In the genomic region with DNA sequence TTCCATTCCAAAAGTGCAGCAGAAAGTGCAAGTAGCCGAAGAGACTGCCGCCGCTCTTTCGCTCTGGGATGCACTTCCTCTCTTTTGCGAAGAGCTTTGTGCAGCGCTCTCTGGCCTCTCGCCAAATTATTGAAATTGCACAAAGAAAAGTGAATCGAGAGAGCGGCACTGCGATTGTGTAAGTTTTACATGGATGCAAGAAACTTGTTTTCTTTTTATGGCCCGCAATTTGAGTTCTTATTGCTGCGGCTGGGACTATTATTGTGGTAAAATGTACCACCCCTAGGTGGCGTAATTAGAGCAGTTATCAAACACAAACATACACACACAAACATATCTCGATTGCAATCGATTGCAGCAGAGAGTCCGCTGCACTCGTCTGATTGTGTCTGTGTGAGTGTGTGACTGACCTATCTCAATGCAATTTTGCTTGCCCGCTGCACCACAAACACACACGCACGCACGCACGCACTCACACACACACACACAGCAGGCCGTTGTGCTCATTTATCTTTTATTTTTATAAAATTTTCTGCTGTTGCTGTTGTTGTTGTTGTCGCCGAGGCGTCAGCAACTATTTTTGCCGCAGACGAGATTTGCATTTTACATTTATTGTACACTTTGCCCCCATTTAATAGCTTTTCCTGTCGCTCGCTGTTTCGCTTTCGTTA, we compare ENCODE assay signal across 5 fruit fly cellular contexts.
TF ChIP-seq lines count a peak whose summit lies in the region.

No protein-coding gene starts in this region.

- peak; percentile 28 for TF ChIP-seq CTCF in whole organism, embryonic (GFP tag; optimal IDR thresholded peaks at IDR 0.05; lab: Kevin White, UChicago)

TF ChIP-seq in whole organism, adult, 20 proteins besides CTCF, POLR2A, EP300 and RAD21:
- no peak for TF ChIP-seq toe (GFP tag; optimal IDR thresholded peaks at IDR 0.05; lab: Kevin White, UChicago)
- TF ChIP-seq CG33017 (tag; optimal IDR thresholded peaks at IDR 0.05; lab: Kevin White, UChicago) = no peak
- TF ChIP-seq kay (GFP tag; lab: Kevin White, UChicago; ENCODE audit: borderline replicate concordance) = peak; percentile 20
- peak; percentile 15 for TF ChIP-seq tj (GFP tag; optimal IDR thresholded peaks at IDR 0.05; lab: Kevin White, UChicago)

TF ChIP-seq in whole organism, embryonic, 481 proteins besides CTCF, POLR2A, EP300 and RAD21:
- TF ChIP-seq sens (GFP tag; lab: Kevin White, UChicago) (peak; percentile 10), nom (GFP tag; optimal IDR thresholded peaks at IDR 0.05; lab: Kevin White, UChicago) (peak; percentile 43), ham (GFP tag; IDR thresholded peaks at IDR 0.05; lab: Robert Waterston, UW) (no peak), CG4360 (GFP tag; IDR thresholded peaks at IDR 0.05; lab: Robert Waterston, UW) (peak; percentile 42; the same call in 1 of the 2 replicates), Jarid2 (GFP tag; optimal IDR thresholded peaks at IDR 0.05; lab: Kevin White, UChicago) (no peak), Trl (optimal IDR thresholded peaks at IDR 0.05; lab: Kevin White, UChicago) (peak in 1 of 2 experiments; percentile 28), Trl (GFP tag; optimal IDR thresholded peaks at IDR 0.05; lab: Kevin White, UChicago) (no peak), hkb (optimal IDR thresholded peaks at IDR 0.05; lab: Kevin White, UChicago) (no peak), hkb (GFP tag; IDR thresholded peaks at IDR 0.05; lab: Robert Waterston, UW) (no peak), cg (GFP tag; optimal IDR thresholded peaks at IDR 0.05; lab: Kevin White, UChicago) (peak; percentile 64), bsh (GFP tag; optimal IDR thresholded peaks at IDR 0.05; lab: Kevin White, UChicago) (peak in 1 of 2 experiments; percentile 24), vnd (GFP tag; IDR thresholded peaks at IDR 0.05; lab: Robert Waterston, UW; ENCODE audit: partially characterized antibody) (0 out of 3 replicates have a peak, but pooled peaks have one; percentile 11), Drgx (GFP tag; IDR thresholded peaks at IDR 0.05; lab: Robert Waterston, UW) (peak; percentile 38), z (GFP tag; IDR thresholded peaks at IDR 0.05; lab: Robert Waterston, UW) (0 out of 3 replicates have a peak, but pooled peaks have one; percentile 36), crc (GFP tag; optimal IDR thresholded peaks at IDR 0.05; lab: Kevin White, UChicago) (no peak), CG15479 (GFP tag; optimal IDR thresholded peaks at IDR 0.05; lab: Kevin White, UChicago) (peak; percentile 76)
TF ChIP-seq in whole organism, embryonic: peak in this region for 10.

TF ChIP-seq in whole organism, prepupa, 60 proteins besides CTCF, POLR2A, EP300 and RAD21 (continues in another document):
- TF ChIP-seq Sox102F (GFP tag; optimal IDR thresholded peaks at IDR 0.05; lab: Kevin White, UChicago) = no peak
- TF ChIP-seq Gug (GFP tag; IDR thresholded peaks at IDR 0.05; lab: Robert Waterston, UW) = no peak
- peak; percentile 39 for TF ChIP-seq CG15336 (GFP tag; IDR thresholded peaks at IDR 0.05; lab: Robert Waterston, UW)
- TF ChIP-seq CG3919 (GFP tag; optimal IDR thresholded peaks at IDR 0.05; lab: Kevin White, UChicago) = no peak
- no peak for TF ChIP-seq Hr4 (GFP tag; optimal IDR thresholded peaks at IDR 0.05; lab: Kevin White, UChicago)
- TF ChIP-seq acj6 (GFP tag; optimal IDR thresholded peaks at IDR 0.05; lab: Kevin White, UChicago) = no peak
- no peak for TF ChIP-seq CG34406 (GFP tag; optimal IDR thresholded peaks at IDR 0.05; lab: Kevin White, UChicago)
- TF ChIP-seq Hr39 (GFP tag; optimal IDR thresholded peaks at IDR 0.05; lab: Kevin White, UChicago) = no peak
- TF ChIP-seq cyc (GFP tag; optimal IDR thresholded peaks at IDR 0.05; lab: Kevin White, UChicago) = no peak
- TF ChIP-seq OdsH (GFP tag; optimal IDR thresholded peaks at IDR 0.05; lab: Kevin White, UChicago) = no peak
- peak; percentile 73 for TF ChIP-seq Lpt (GFP tag; optimal IDR thresholded peaks at IDR 0.05; lab: Kevin White, UChicago)
- peak; percentile 7 for TF ChIP-seq CG16779 (tag; optimal IDR thresholded peaks at IDR 0.05; lab: Kevin White, UChicago)
- TF ChIP-seq esn (GFP tag; optimal IDR thresholded peaks at IDR 0.05; lab: Kevin White, UChicago) = no peak
- TF ChIP-seq svp (GFP tag; lab: Kevin White, UChicago) = peak; percentile 57
- TF ChIP-seq CG31627 (GFP tag; optimal IDR thresholded peaks at IDR 0.05; lab: Kevin White, UChicago) = no peak
- peak; percentile 26 for TF ChIP-seq vri (GFP tag; optimal IDR thresholded peaks at IDR 0.05; lab: Kevin White, UChicago)
- no peak for TF ChIP-seq topi (GFP tag; optimal IDR thresholded peaks at IDR 0.05; lab: Kevin White, UChicago)
- peak; percentile 67 to 84 for TF ChIP-seq ss (GFP tag; optimal IDR thresholded peaks at IDR 0.05; lab: Kevin White, UChicago)
- no peak for TF ChIP-seq fkh (GFP tag; optimal IDR thresholded peaks at IDR 0.05; lab: Kevin White, UChicago)
- no peak for TF ChIP-seq CG9139 (GFP tag; optimal IDR thresholded peaks at IDR 0.05; lab: Kevin White, UChicago)
- TF ChIP-seq dac (GFP tag; optimal IDR thresholded peaks at IDR 0.05; lab: Kevin White, UChicago) = no peak
- TF ChIP-seq Eip78C (GFP tag; lab: Kevin White, UChicago) = peak; percentile 77
- TF ChIP-seq CG10669 (GFP tag; optimal IDR thresholded peaks at IDR 0.05; lab: Kevin White, UChicago) = no peak

TF ChIP-seq in whole organism, pupa, 21 proteins besides CTCF, POLR2A, EP300 and RAD21:
- TF ChIP-seq CG4496 (GFP tag; IDR thresholded peaks at IDR 0.05; lab: Robert Waterston, UW) = peak; percentile 44; the same call in 2 of the 3 replicates
- peak; percentile 12 for TF ChIP-seq CG17806 (tag; optimal IDR thresholded peaks at IDR 0.05; lab: Kevin White, UChicago)
- peak; percentile 61; the same call in 1 of the 3 replicates for TF ChIP-seq fd96Ca (GFP tag; IDR thresholded peaks at IDR 0.05; lab: Robert Waterston, UW)
- TF ChIP-seq CG34367 (tag; optimal IDR thresholded peaks at IDR 0.05; lab: Kevin White, UChicago) = no peak
- TF ChIP-seq EcR (GFP tag; optimal IDR thresholded peaks at IDR 0.05; lab: Kevin White, UChicago) = peak; percentile 98
- TF ChIP-seq D1 (tag; optimal IDR thresholded peaks at IDR 0.05; lab: Kevin White, UChicago) = no peak
- no peak for TF ChIP-seq rn (GFP tag; IDR thresholded peaks at IDR 0.05; lab: Robert Waterston, UW)
- peak; percentile 5 for TF ChIP-seq gl (tag; optimal IDR thresholded peaks at IDR 0.05; lab: Kevin White, UChicago)
- peak; percentile 42; the same call in 1 of the 2 replicates for TF ChIP-seq CG32121 (GFP tag; IDR thresholded peaks at IDR 0.05; lab: Robert Waterston, UW)
- TF ChIP-seq CG10348 (GFP tag; IDR thresholded peaks at IDR 0.05; lab: Robert Waterston, UW) = no peak
- TF ChIP-seq CG8301 (tag; optimal IDR thresholded peaks at IDR 0.05; lab: Kevin White, UChicago) = peak; percentile 22
- TF ChIP-seq CG12605 (GFP tag; IDR thresholded peaks at IDR 0.05; lab: Robert Waterston, UW) = no peak; the same call in none of the 2 replicates
- TF ChIP-seq Pif1A (GFP tag; optimal IDR thresholded peaks at IDR 0.05; lab: Kevin White, UChicago) = peak; percentile 20
- no peak for TF ChIP-seq CG8159 (tag; optimal IDR thresholded peaks at IDR 0.05; lab: Kevin White, UChicago)
- no peak for TF ChIP-seq CG9948 (tag; optimal IDR thresholded peaks at IDR 0.05; lab: Kevin White, UChicago)
- TF ChIP-seq CG14655 (GFP tag; optimal IDR thresholded peaks at IDR 0.05; lab: Kevin White, UChicago) = peak; percentile 38
- TF ChIP-seq Pif1B (GFP tag; optimal IDR thresholded peaks at IDR 0.05; lab: Kevin White, UChicago) = peak; percentile 19
- TF ChIP-seq Ets98B (GFP tag; IDR thresholded peaks at IDR 0.05; lab: Robert Waterston, UW) = peak; percentile 54; the same call in 1 of the 2 replicates
- peak; percentile 24 for TF ChIP-seq CG15710 (tag; optimal IDR thresholded peaks at IDR 0.05; lab: Kevin White, UChicago)
- no peak for TF ChIP-seq Snoo (tag; optimal IDR thresholded peaks at IDR 0.05; lab: Kevin White, UChicago)
- TF ChIP-seq CG13204 (GFP tag; optimal IDR thresholded peaks at IDR 0.05; lab: Kevin White, UChicago) = peak; percentile 82

TF ChIP-seq in whole organism, wandering third instar larva, 38 proteins besides CTCF, POLR2A, EP300 and RAD21:
- no peak for TF ChIP-seq GATAd (GFP tag; optimal IDR thresholded peaks at IDR 0.05; lab: Kevin White, UChicago)
- peak; percentile 58 for TF ChIP-seq Dif (GFP tag; optimal IDR thresholded peaks at IDR 0.05; lab: Kevin White, UChicago; ENCODE audit: partially characterized antibody)
- TF ChIP-seq h (GFP tag; optimal IDR thresholded peaks at IDR 0.05; lab: Kevin White, UChicago) = no peak
